Worm (Caenorhabditis elegans) whole organism, L4 larva: Measurements from ENCODE around the gene ZK616.8.
A peak's percentile ranks its signal among the peaks of the same experiment; 100 is the strongest.

ENCODE experiments used
- F26F4.8 ChIP-seq: fragments of 200-800 bp; sonication (Bioruptor generic); conservative IDR thresholded peaks from 2 replicates; pipeline ENCODE4 v1.3.6; 2022; ENCODE audit warnings: missing genetic modification characterization, missing compliant biosample characterization
- F37D6.2 ChIP-seq: sonication (generic microtip); optimal IDR thresholded peaks from 2 replicates; lab custom pipeline; 2016; ENCODE audit warnings: mild to moderate bottlenecking, missing genetic modification characterization, missing compliant biosample characterization
- F44E2.7 ChIP-seq: fragments of 200-800 bp; sonication (Bioruptor generic); IDR thresholded peaks from 2 replicates; pipeline ENCODE4 v2.1.2; 2022; ENCODE audit warnings: missing genetic modification characterization, missing compliant biosample characterization
- F49E8.2 ChIP-seq: sonication (generic microtip); optimal IDR thresholded peaks from 2 replicates; lab custom pipeline; 2016; ENCODE audit warnings: missing compliant biosample characterization, mild to moderate bottlenecking, missing genetic modification characterization, borderline replicate concordance
- Y105C5A.15 ChIP-seq: fragments of 200-800 bp; sonication (Bioruptor generic); IDR thresholded peaks from 2 replicates; pipeline ENCODE4 v1.3.6; 2022; ENCODE audit warnings: missing genetic modification characterization, missing compliant biosample characterization
- aha-1 ChIP-seq: fragments of 150-350 bp; peaks from one replicate; lab custom pipeline; 2014; ENCODE audit warnings: missing biosample characterization, missing genetic modification characterization
- arid-1 ChIP-seq: fragments of 200-800 bp; sonication (Bioruptor generic); conservative IDR thresholded peaks from 2 replicates; pipeline ENCODE4 v1.3.6; 2022; ENCODE audit warnings: missing genetic modification reagents, missing genetic modification characterization, missing compliant biosample characterization
- attf-4 ChIP-seq: sonication (generic microtip); optimal IDR thresholded peaks from 3 replicates; lab custom pipeline; 2017; ENCODE audit warnings: missing biosample characterization, missing genetic modification characterization
- ceh-20 ChIP-seq: fragments of 200-800 bp; sonication (Bioruptor generic); IDR thresholded peaks from 2 replicates; pipeline ENCODE4 v1.3.6; 2022; ENCODE audit warnings: missing genetic modification reagents, missing genetic modification characterization, missing compliant biosample characterization
- ceh-28 ChIP-seq: fragments of 150-350 bp; optimal IDR thresholded peaks from 2 replicates; lab custom pipeline; 2014; ENCODE audit warnings: missing biosample characterization, missing genetic modification reagents, missing genetic modification characterization
- ceh-44 ChIP-seq: fragments of 200-800 bp; sonication (Bioruptor generic); IDR thresholded peaks from 2 replicates; pipeline ENCODE4 v1.3.6; 2022; ENCODE audit warnings: missing genetic modification reagents, missing genetic modification characterization, missing compliant biosample characterization
- ceh-62 ChIP-seq: sonication (generic microtip); optimal IDR thresholded peaks from 2 replicates; lab custom pipeline; 2017; ENCODE audit warnings: missing biosample characterization, missing genetic modification characterization
- ces-1 ChIP-seq: fragments of 150-350 bp; sonication (generic microtip); optimal IDR thresholded peaks from 4 replicates; lab custom pipeline; 2014; ENCODE audit warnings: missing biosample characterization, missing genetic modification reagents, missing genetic modification characterization
- cey-2 ChIP-seq: sonication (generic microtip); optimal IDR thresholded peaks from 3 replicates; lab custom pipeline; 2017; ENCODE audit warnings: missing genetic modification characterization, mild to moderate bottlenecking, missing compliant biosample characterization, antibody characterized with exemption, borderline replicate concordance; ENCODE audit not compliant: insufficient read depth
- dmd-8 ChIP-seq: fragments of 200-800 bp; sonication (Bioruptor generic); IDR thresholded peaks from 2 replicates; pipeline ENCODE4 v1.3.6; 2022; ENCODE audit warnings: missing genetic modification characterization, missing compliant biosample characterization
- dpl-1 ChIP-seq: fragments of 150-350 bp; optimal IDR thresholded peaks from 2 replicates; lab custom pipeline; 2014; ENCODE audit warnings: missing biosample characterization, missing genetic modification reagents, missing genetic modification characterization
- duxl-1 ChIP-seq: sonication (generic microtip); optimal IDR thresholded peaks from 2 replicates; lab custom pipeline; 2016; ENCODE audit warnings: mild to moderate bottlenecking, missing genetic modification characterization, moderate library complexity, missing compliant biosample characterization; ENCODE audit not compliant: poor library complexity
- fkh-10 ChIP-seq: fragments of 150-350 bp; optimal IDR thresholded peaks from 2 replicates; lab custom pipeline; 2014; ENCODE audit warnings: missing biosample characterization, missing genetic modification reagents, missing genetic modification characterization
- fos-1 ChIP-seq: fragments of 150-350 bp; optimal IDR thresholded peaks from 2 replicates; lab custom pipeline; 2014; ENCODE audit warnings: missing biosample characterization, missing genetic modification characterization
- gei-8 ChIP-seq: fragments of 200-800 bp; sonication (Bioruptor generic); optimal IDR thresholded peaks from 2 replicates; lab custom pipeline; 2018; ENCODE audit warnings: mild to moderate bottlenecking, missing genetic modification characterization, missing compliant biosample characterization
- hif-1 ChIP-seq, 2 experiments: sonication (generic microtip); optimal IDR thresholded peaks; 2 replicates each; lab custom pipeline; 2016 to 2017; ENCODE audit warnings: missing compliant biosample characterization in 2 of 2, missing genetic modification characterization in 2 of 2, missing genetic modification reagents in 2 of 2, missing genotype in 2 of 2, mild to moderate bottlenecking in 1 of 2
- hlh-11 ChIP-seq: fragments of 200-800 bp; sonication (Bioruptor generic); optimal IDR thresholded peaks from 2 replicates; lab custom pipeline; 2018; ENCODE audit warnings: mild to moderate bottlenecking, missing genetic modification characterization, missing compliant biosample characterization
- jun-1 ChIP-seq: fragments of 150-350 bp; optimal IDR thresholded peaks from 2 replicates; lab custom pipeline; 2014; ENCODE audit warnings: missing biosample characterization, missing genetic modification reagents, missing genetic modification characterization
- lin-1 ChIP-seq: fragments of 200-800 bp; sonication (Bioruptor generic); IDR thresholded peaks from 2 replicates; pipeline ENCODE4 v1.3.6; 2022; ENCODE audit warnings: missing genetic modification reagents, missing genetic modification characterization, missing compliant biosample characterization
- lin-15B ChIP-seq: fragments of 150-350 bp; sonication (generic microtip); optimal IDR thresholded peaks from 3 replicates; lab custom pipeline; 2014; ENCODE audit warnings: missing biosample characterization, missing genetic modification characterization
- lin-38 ChIP-seq: fragments of 200-800 bp; sonication (Bioruptor generic); IDR thresholded peaks from 2 replicates; pipeline ENCODE4 v1.3.6; 2022; ENCODE audit warnings: missing genetic modification reagents, missing genetic modification characterization, missing compliant biosample characterization
- lin-39 ChIP-seq: fragments of 150-350 bp; optimal IDR thresholded peaks from 2 replicates; lab custom pipeline; 2014; ENCODE audit warnings: missing biosample characterization, missing genetic modification reagents, missing genetic modification characterization
- madf-5 ChIP-seq, 2 experiments: fragments of 200-800 bp; sonication (Bioruptor generic); IDR thresholded peaks; 2 replicates each; pipeline ENCODE4 v1.3.6; 2022; ENCODE audit warnings: missing compliant biosample characterization in 2 of 2, missing genetic modification characterization in 2 of 2
- madf-9 ChIP-seq: fragments of 200-800 bp; sonication (Bioruptor generic); conservative IDR thresholded peaks from 2 replicates; pipeline ENCODE4 v1.3.6; 2022; ENCODE audit warnings: missing genetic modification reagents, missing genetic modification characterization, missing compliant biosample characterization
- mdl-1 ChIP-seq, 2 experiments: fragments of 150-350 bp in 1 of 2; sonication (generic microtip) in 1 of 2; optimal IDR thresholded peaks; 2 replicates each; lab custom pipeline; 2014 to 2017; ENCODE audit warnings: missing biosample characterization in 2 of 2, missing genetic modification characterization in 2 of 2
- mxl-2 ChIP-seq: fragments of 200-800 bp; sonication (Bioruptor generic); conservative IDR thresholded peaks from 2 replicates; pipeline ENCODE4 v1.3.6; 2022; ENCODE audit warnings: missing genetic modification reagents, missing genetic modification characterization, missing compliant biosample characterization
- nhr-237 ChIP-seq: sonication (generic microtip); optimal IDR thresholded peaks from 2 replicates; lab custom pipeline; 2017; ENCODE audit warnings: missing biosample characterization, missing genetic modification characterization
- nhr-25 ChIP-seq: sonication (generic microtip); optimal IDR thresholded peaks from 2 replicates; lab custom pipeline; 2017; ENCODE audit warnings: missing genetic modification characterization, mild to moderate bottlenecking, missing compliant biosample characterization, antibody characterized with exemption, moderate library complexity, borderline replicate concordance; ENCODE audit not compliant: insufficient read depth
- nhr-42 ChIP-seq: fragments of 200-800 bp; sonication (Bioruptor generic); IDR thresholded peaks from 2 replicates; pipeline ENCODE4 v1.3.6; 2022; ENCODE audit warnings: missing genetic modification characterization, missing compliant biosample characterization
- pha-4 ChIP-seq, 2 experiments: fragments of 150-350 bp in 1 of 2; fragments of 200-800 bp in 1 of 2; sonication (Bioruptor generic) in 1 of 2; IDR thresholded peaks in 1 of 2; optimal IDR thresholded peaks in 1 of 2; 2 replicates each; pipeline versions ENCODE4 v1.3.6 to Lab custom; 2014 to 2022; ENCODE audit warnings: missing genetic modification characterization in 2 of 2, missing genetic modification reagents in 2 of 2, missing biosample characterization in 1 of 2, missing compliant biosample characterization in 1 of 2
- php-3 ChIP-seq: fragments of 200-800 bp; sonication (Bioruptor generic); IDR thresholded peaks from 2 replicates; pipeline ENCODE4 v1.3.6; 2022; ENCODE audit warnings: missing genetic modification reagents, missing genetic modification characterization, missing compliant biosample characterization
- pqm-1 ChIP-seq: sonication (generic microtip); optimal IDR thresholded peaks from 2 replicates; lab custom pipeline; 2017; ENCODE audit warnings: missing biosample characterization, missing genetic modification characterization
- rbr-2 ChIP-seq: sonication (generic microtip); optimal IDR thresholded peaks from 2 replicates; lab custom pipeline; 2016; ENCODE audit warnings: missing genotype, missing genetic modification characterization, missing compliant biosample characterization
- sdz-12 ChIP-seq: fragments of 200-800 bp; sonication (Bioruptor generic); optimal IDR thresholded peaks from 2 replicates; lab custom pipeline; 2018; ENCODE audit warnings: mild to moderate bottlenecking, missing genetic modification characterization, missing compliant biosample characterization
- snpc-1.2 ChIP-seq: fragments of 200-800 bp; sonication (Bioruptor generic); IDR thresholded peaks from 2 replicates; pipeline ENCODE4 v1.3.6; 2022; ENCODE audit warnings: missing genetic modification reagents, missing genetic modification characterization, missing compliant biosample characterization
- spr-1 ChIP-seq: sonication (generic microtip); optimal IDR thresholded peaks from 2 replicates; lab custom pipeline; 2016; ENCODE audit warnings: mild to moderate bottlenecking, missing genetic modification characterization, missing compliant biosample characterization
- spr-3 ChIP-seq: fragments of 200-800 bp; sonication (Bioruptor generic); optimal IDR thresholded peaks from 2 replicates; lab custom pipeline; 2018; ENCODE audit warnings: mild to moderate bottlenecking, missing genetic modification characterization, missing compliant biosample characterization
- tag-97 ChIP-seq: fragments of 200-800 bp; sonication (Bioruptor generic); IDR thresholded peaks from 2 replicates; pipeline ENCODE4 v1.3.6; 2022; ENCODE audit warnings: missing genetic modification characterization, missing compliant biosample characterization
- tra-1 ChIP-seq: fragments of 200-800 bp; sonication (Bioruptor generic); IDR thresholded peaks from 2 replicates; pipeline ENCODE4 v1.3.6; 2022; ENCODE audit warnings: missing genetic modification reagents, missing genetic modification characterization, missing compliant biosample characterization
- unc-62 ChIP-seq, 3 experiments: fragments of 150-350 bp in 1 of 3; sonication (generic microtip); optimal IDR thresholded peaks in 2 of 3; peaks in 1 of 3; 1 replicate in 1 of 3; 2 replicates in 2 of 3; lab custom pipeline; 2014 to 2017; ENCODE audit warnings: missing biosample characterization in 3 of 3, missing genetic modification characterization in 3 of 3, missing genetic modification reagents in 3 of 3, missing genotype in 1 of 3
- zag-1 ChIP-seq: fragments of 150-350 bp; optimal IDR thresholded peaks from 2 replicates; lab custom pipeline; 2014; ENCODE audit warnings: missing biosample characterization, missing genetic modification characterization
- zfp-2 ChIP-seq: sonication (generic microtip); optimal IDR thresholded peaks from 2 replicates; lab custom pipeline; 2016; ENCODE audit warnings: mild to moderate bottlenecking, missing genetic modification characterization, missing compliant biosample characterization
- zip-11 ChIP-seq: fragments of 200-800 bp; sonication (Bioruptor generic); IDR thresholded peaks from 2 replicates; pipeline ENCODE4 v1.3.6; 2022; ENCODE audit warnings: missing genetic modification characterization, missing compliant biosample characterization
- zip-2 ChIP-seq: fragments of 150-350 bp; optimal IDR thresholded peaks from 2 replicates; lab custom pipeline; 2014; ENCODE audit warnings: missing biosample characterization, missing genetic modification characterization
- ztf-7 ChIP-seq: fragments of 150-350 bp; optimal IDR thresholded peaks from 2 replicates; lab custom pipeline; 2014; ENCODE audit warnings: missing biosample characterization, missing genetic modification characterization

Gene ZK616.8

ce11 chrIV:5364135-5364609, 47.8 kb downstream of the ZK616.8 start, which contains the start of the genes hda-6 and F41H10.4 (continued):
- no peak for TF ChIP-seq ceh-44
- TF ChIP-seq spr-3 (GFP tag; lab: Kevin White, UChicago) = no peak
- TF ChIP-seq rbr-2 (tag; lab: Kevin White, UChicago) = peak; percentile 34
- TF ChIP-seq php-3 = no peak
- peak; percentile 72 for TF ChIP-seq hlh-11
- no peak for TF ChIP-seq nhr-42
- no peak for TF ChIP-seq Y105C5A.15 (GFP tag; lab: Robert Waterston, UW)
- no peak for TF ChIP-seq zag-1 (tag; lab: Kevin White, UChicago)
- no peak for TF ChIP-seq gei-8 (GFP tag; lab: Kevin White, UChicago)
- TF ChIP-seq mxl-2 = no peak
- peak; percentile 67; the same call in 1 of the 2 replicates for TF ChIP-seq snpc-1.2 (GFP tag; lab: Robert Waterston, UW)
- no peak for TF ChIP-seq zip-11 (GFP tag; lab: Robert Waterston, UW)
- peak in 1 of 2 experiments; percentile 81 for TF ChIP-seq unc-62 (GFP tag; optimal IDR thresholded peaks at IDR 0.05 in 1 of 2; lab: Kevin White, UChicago)
- TF ChIP-seq unc-62 (tag; optimal IDR thresholded peaks at IDR 0.05; lab: Kevin White, UChicago) = no peak
- TF ChIP-seq spr-1 = peak; percentile 18
- peak in 1 of 2 experiments; percentile 36 for TF ChIP-seq mdl-1 (tag; optimal IDR thresholded peaks at IDR 0.05; lab: Kevin White, UChicago)
- no peak for TF ChIP-seq lin-1 (GFP tag; lab: Robert Waterston, UW)
- no peak for TF ChIP-seq madf-5 (GFP tag; IDR thresholded peaks at IDR 0.05; lab: Robert Waterston, UW)
- TF ChIP-seq attf-4 = no peak
- no peak for TF ChIP-seq ztf-7 (tag; lab: Kevin White, UChicago)
- TF ChIP-seq dmd-8 = no peak
- TF ChIP-seq pqm-1 (tag; lab: Kevin White, UChicago) = no peak
- no peak for TF ChIP-seq tag-97
- peak; percentile 49 for TF ChIP-seq duxl-1 (tag; lab: Kevin White, UChicago)
- TF ChIP-seq zip-2 (tag; lab: Kevin White, UChicago) = no peak
- no peak for TF ChIP-seq cey-2 (tag; lab: Kevin White, UChicago)
- TF ChIP-seq pha-4 (GFP tag; IDR thresholded peaks at IDR 0.05; lab: Robert Waterston, UW) = no peak
- peak; percentile 81 for TF ChIP-seq pha-4 (tag; optimal IDR thresholded peaks at IDR 0.05; lab: Kevin White, UChicago)
- no peak for TF ChIP-seq ces-1 (GFP tag; lab: Kevin White, UChicago)
- TF ChIP-seq arid-1 (GFP tag; lab: Robert Waterston, UW) = 0 out of 2 replicates have a peak, but pooled peaks have one; percentile 27
- TF ChIP-seq ceh-62 (tag; lab: Kevin White, UChicago) = no peak
- TF ChIP-seq sdz-12 (GFP tag; lab: Kevin White, UChicago) = no peak
- no peak for TF ChIP-seq tra-1 (GFP tag; lab: Robert Waterston, UW)
- TF ChIP-seq fos-1 = no peak
- peak; percentile 79 for TF ChIP-seq lin-38 (GFP tag; lab: Robert Waterston, UW)
- no peak for TF ChIP-seq lin-39 (tag; lab: Kevin White, UChicago)
- TF ChIP-seq ceh-28 = no peak
- TF ChIP-seq dpl-1 (GFP tag; lab: Kevin White, UChicago) = peak; percentile 89
- no peak for TF ChIP-seq nhr-237 (tag; lab: Kevin White, UChicago)
- no peak for TF ChIP-seq F37D6.2
- TF ChIP-seq ceh-20 (GFP tag; lab: Robert Waterston, UW) = no peak
- no peak for TF ChIP-seq jun-1
- TF ChIP-seq hif-1 (tag; optimal IDR thresholded peaks at IDR 0.05; lab: Kevin White, UChicago) = peak in 1 of 2 experiments; percentile 78
- 0 out of 2 replicates have a peak, but pooled peaks have one; percentile 38 for TF ChIP-seq madf-9 (GFP tag; lab: Robert Waterston, UW)
- peak; percentile 41 for TF ChIP-seq lin-15B (tag; lab: Kevin White, UChicago)
- no peak for TF ChIP-seq nhr-25
- TF ChIP-seq fkh-10 (GFP tag; lab: Kevin White, UChicago) = no peak
- TF ChIP-seq F49E8.2 = no peak
- TF ChIP-seq zfp-2 (tag; lab: Kevin White, UChicago) = no peak
- TF ChIP-seq F26F4.8 (GFP tag; lab: Robert Waterston, UW) = no peak
- TF ChIP-seq aha-1 (tag; lab: Kevin White, UChicago) = peak; percentile 22
- TF ChIP-seq F44E2.7 (GFP tag; lab: Robert Waterston, UW) = no peak
